Worm (Caenorhabditis elegans): ENCODE measurements around the gene Y51H4A.5.

Gene Y51H4A.5

ce11 chrIV:16498031-16498442 lies 27.9 kb downstream of the Y51H4A.5 start:
- TF ChIP-seq F23B12.7 (tag; optimal IDR thresholded peaks at IDR 0.05; ENCODE audit: insufficient read depth) (no peak), dpl-1 (GFP tag; optimal IDR thresholded peaks at IDR 0.05) (no peak), lin-40 (tag; optimal IDR thresholded peaks at IDR 0.05) (peak; percentile 30), F57A8.1 (GFP tag; optimal IDR thresholded peaks at IDR 0.05) (no peak), ama-1 (optimal IDR thresholded peaks at IDR 0.05) (no peak), ama-1 (GFP tag; optimal IDR thresholded peaks at IDR 0.05) (no peak), dox-1 (GFP tag; IDR thresholded peaks at IDR 0.05) (peak; percentile 36; the same call in 1 of the 2 replicates), K11D2.4 (GFP tag; IDR thresholded peaks at IDR 0.05) (peak; percentile 40; the same call in 1 of the 2 replicates), snpc-3.4 (tag; optimal IDR thresholded peaks at IDR 0.05) (no peak), Y53F4B.3 (GFP tag; IDR thresholded peaks at IDR 0.05) (no peak), chd-7 (tag; optimal IDR thresholded peaks at IDR 0.05) (no peak), somi-1 (GFP tag; optimal IDR thresholded peaks at IDR 0.05) (peak; percentile 82), zfh-2 (GFP tag; conservative IDR thresholded peaks at IDR 0.05) (peak; percentile 71; the same call in 1 of the 2 replicates), T07F8.4 (tag; optimal IDR thresholded peaks at IDR 0.05) (no peak), K12H6.12 (tag; optimal IDR thresholded peaks at IDR 0.05) (peak; percentile 45), cebp-1 (GFP tag; IDR thresholded peaks at IDR 0.05) (no peak), cebp-1 (tag; optimal IDR thresholded peaks at IDR 0.05) (peak; percentile 53), F10E7.11 (tag; optimal IDR thresholded peaks at IDR 0.05) (no peak), hmg-1.2 (GFP tag; IDR thresholded peaks at IDR 0.05) (peak; percentile 5; the same call in 1 of the 2 replicates), ceh-27 (GFP tag; optimal IDR thresholded peaks at IDR 0.05) (peak; percentile 21), snpc-4 (GFP tag; optimal IDR thresholded peaks at IDR 0.05) (no peak), snpc-4 (tag; optimal IDR thresholded peaks at IDR 0.05) (peak in 1 of 4 experiments; percentile 25), egrh-3 (GFP tag; IDR thresholded peaks at IDR 0.05) (0 out of 2 replicates have a peak, but pooled peaks have one; percentile 31)

ce11 chrIV:16496491-16496890 lies 29.4 kb downstream of the Y51H4A.5 start:
- TF ChIP-seq ztf-28 (GFP tag; IDR thresholded peaks at IDR 0.05), result no peak
- no peak for TF ChIP-seq snpc-4 (GFP tag; optimal IDR thresholded peaks at IDR 0.05)
- TF ChIP-seq snpc-4 (tag; optimal IDR thresholded peaks at IDR 0.05), result peak in 1 of 4 experiments; percentile 38
- no peak for TF ChIP-seq cebp-1 (GFP tag; IDR thresholded peaks at IDR 0.05)
- TF ChIP-seq cebp-1 (tag; optimal IDR thresholded peaks at IDR 0.05), result peak; percentile 37
- no peak for TF ChIP-seq snpc-1.3 (tag; optimal IDR thresholded peaks at IDR 0.05; ENCODE audit: insufficient read depth)
- TF ChIP-seq pbrm-1 (GFP tag; IDR thresholded peaks at IDR 0.05), result no peak

DNA sequence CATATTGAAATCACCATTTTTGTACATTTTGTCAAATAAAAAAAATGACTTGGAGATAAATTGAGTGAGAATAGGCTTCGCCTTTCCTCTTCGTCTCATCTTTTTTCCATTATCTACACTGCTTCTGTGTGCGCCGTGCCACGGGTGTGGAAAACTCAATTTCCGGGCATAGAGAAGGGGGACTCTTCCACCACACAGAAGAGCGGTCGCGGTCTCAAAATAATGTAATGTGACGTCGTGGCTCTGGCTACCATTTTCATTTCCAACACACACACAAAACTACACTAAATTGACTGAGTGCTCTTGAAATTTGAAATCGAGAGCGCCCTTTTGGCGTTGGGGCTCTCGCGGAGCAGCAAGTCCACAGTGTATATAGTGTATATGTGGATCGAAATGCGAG lies 31.9 kb downstream of the Y51H4A.5 start:
- TF ChIP-seq aptf-2 (GFP tag; conservative IDR thresholded peaks at IDR 0.05) (no peak), cebp-1 (GFP tag; IDR thresholded peaks at IDR 0.05) (no peak), cebp-1 (tag; optimal IDR thresholded peaks at IDR 0.05) (no peak), madf-6 (GFP tag; IDR thresholded peaks at IDR 0.05) (no peak), mcd-1 (GFP tag; IDR thresholded peaks at IDR 0.05) (no peak), F37B4.10 (GFP tag; IDR thresholded peaks at IDR 0.05) (no peak), ama-1 (optimal IDR thresholded peaks at IDR 0.05) (no peak), ama-1 (GFP tag; optimal IDR thresholded peaks at IDR 0.05) (no peak), Y79H2A.3 (GFP tag; conservative IDR thresholded peaks at IDR 0.05) (no peak), hmg-20 (GFP tag; IDR thresholded peaks at IDR 0.05) (no peak), ztf-25 (GFP tag; IDR thresholded peaks at IDR 0.05) (no peak)

ce11 chrIV:16492937-16493336 lies 33.0 kb downstream of the Y51H4A.5 start:
- TF ChIP-seq die-1 (tag; optimal IDR thresholded peaks at IDR 0.05), result no peak
- no peak for TF ChIP-seq cebp-1 (GFP tag; IDR thresholded peaks at IDR 0.05)
- peak; percentile 53 for TF ChIP-seq cebp-1 (tag; optimal IDR thresholded peaks at IDR 0.05)
